Fruit fly (Drosophila melanogaster) whole organism, embryonic: Measurements from ENCODE around the gene CG10348.

ENCODE experiments used
- Abd-B ChIP-seq: fragments of 200-800 bp; sonication (Bioruptor generic); optimal IDR thresholded peaks from 2 replicates; lab custom pipeline; 2018; ENCODE audit warnings: missing biosample characterization, mild to moderate bottlenecking, missing genetic modification characterization, moderate library complexity
- Atf3 ChIP-seq: fragments of 200-800 bp; sonication (Bioruptor generic); optimal IDR thresholded peaks from 3 replicates; lab custom pipeline; 2016; ENCODE audit warnings: missing biosample characterization, missing genetic modification characterization
- Awh ChIP-seq: fragments of 200-800 bp; sonication (Bioruptor generic); IDR thresholded peaks from 2 replicates; pipeline ENCODE4, ENCODE4 v1.3.6; 2022; ENCODE audit warnings: missing biosample characterization, missing genetic modification characterization
- CG10209 ChIP-seq: fragments of 200-800 bp; sonication (Bioruptor generic); optimal IDR thresholded peaks from 3 replicates; lab custom pipeline; 2017; ENCODE audit warnings: missing biosample characterization, mild to moderate bottlenecking, missing genetic modification characterization, missing genetic modification reagents
- CG10979 ChIP-seq: fragments of 200-800 bp; sonication (Bioruptor generic); optimal IDR thresholded peaks from 2 replicates; lab custom pipeline; 2018; ENCODE audit warnings: missing biosample characterization, mild to moderate bottlenecking, missing genetic modification characterization, moderate library complexity
- CG11456 ChIP-seq: fragments of 200-800 bp; sonication (Bioruptor generic); IDR thresholded peaks from 3 replicates; pipeline ENCODE4 v1.3.6; 2022; ENCODE audit warnings: missing biosample characterization, missing genetic modification characterization
- CG11723 ChIP-seq: fragments of 200-800 bp; sonication (Bioruptor generic); optimal IDR thresholded peaks from 2 replicates; lab custom pipeline; 2017; ENCODE audit warnings: missing biosample characterization, mild to moderate bottlenecking, missing genetic modification characterization
- CG12071 ChIP-seq: fragments of 200-800 bp; sonication (Bioruptor generic); optimal IDR thresholded peaks from 3 replicates; lab custom pipeline; 2018; ENCODE audit warnings: missing biosample characterization, mild to moderate bottlenecking, missing genetic modification characterization
- CG12219 ChIP-seq: fragments of 200-800 bp; sonication (Bioruptor generic); optimal IDR thresholded peaks from 3 replicates; lab custom pipeline; 2018; ENCODE audit warnings: missing biosample characterization, mild to moderate bottlenecking, missing genetic modification characterization
- CG12236 ChIP-seq: fragments of 200-800 bp; sonication (Bioruptor generic); optimal IDR thresholded peaks from 2 replicates; lab custom pipeline; 2016; ENCODE audit warnings: missing biosample characterization, missing genetic modification characterization
- CG15514 ChIP-seq: fragments of 200-800 bp; sonication (Bioruptor generic); optimal IDR thresholded peaks from 3 replicates; lab custom pipeline; 2017; ENCODE audit warnings: missing biosample characterization, missing genetic modification characterization, mild to moderate bottlenecking, moderate library complexity, missing genetic modification reagents
- CG1603 ChIP-seq: fragments of 200-800 bp; sonication (Bioruptor generic); optimal IDR thresholded peaks from 2 replicates; lab custom pipeline; 2019; ENCODE audit warnings: missing biosample characterization, mild to moderate bottlenecking, missing genetic modification characterization, moderate library complexity
- CG18599 ChIP-seq: fragments of 200-800 bp; sonication (Bioruptor generic); optimal IDR thresholded peaks from 3 replicates; lab custom pipeline; 2017; ENCODE audit warnings: missing biosample characterization, missing genetic modification characterization, mild to moderate bottlenecking, moderate library complexity, missing genetic modification reagents
- CG2199 ChIP-seq: fragments of 200-800 bp; sonication (Bioruptor generic); IDR thresholded peaks from 3 replicates; pipeline ENCODE4 v1.3.6; 2022; ENCODE audit warnings: missing biosample characterization, missing genetic modification characterization
- CG2202 ChIP-seq: fragments of 200-800 bp; sonication (Bioruptor generic); optimal IDR thresholded peaks from 2 replicates; lab custom pipeline; 2018; ENCODE audit warnings: missing biosample characterization, mild to moderate bottlenecking, missing genetic modification characterization
- CG2875 ChIP-seq: fragments of 200-800 bp; sonication (Bioruptor generic); optimal IDR thresholded peaks from 2 replicates; lab custom pipeline; 2017; ENCODE audit warnings: missing biosample characterization, mild to moderate bottlenecking, missing genetic modification characterization, missing genetic modification reagents
- CG31441 ChIP-seq: fragments of 200-800 bp; sonication (Bioruptor generic); IDR thresholded peaks from 2 replicates; pipeline ENCODE4 v1.3.6; 2022; ENCODE audit warnings: missing biosample characterization, missing genetic modification characterization
- CG34376 ChIP-seq: fragments of 200-800 bp; sonication (Bioruptor generic); optimal IDR thresholded peaks from 2 replicates; lab custom pipeline; 2018; ENCODE audit warnings: missing biosample characterization, mild to moderate bottlenecking, missing genetic modification characterization
- CG6813 ChIP-seq: fragments of 200-800 bp; sonication (Bioruptor generic); optimal IDR thresholded peaks from 2 replicates; lab custom pipeline; 2017; ENCODE audit warnings: missing biosample characterization, missing genetic modification characterization, mild to moderate bottlenecking, moderate library complexity, missing genetic modification reagents
- CG7745 ChIP-seq: fragments of 200-800 bp; sonication (Bioruptor generic); optimal IDR thresholded peaks from 2 replicates; lab custom pipeline; 2018; ENCODE audit warnings: missing biosample characterization, mild to moderate bottlenecking, missing genetic modification characterization, moderate library complexity
- CHES-1-like ChIP-seq: fragments of 200-800 bp; sonication (Bioruptor generic); optimal IDR thresholded peaks from 2 replicates; lab custom pipeline; 2016; ENCODE audit warnings: missing biosample characterization, missing genetic modification characterization
- CrebB ChIP-seq: fragments of 200-800 bp; sonication (Bioruptor generic); optimal IDR thresholded peaks from 3 replicates; lab custom pipeline; 2018; ENCODE audit warnings: missing biosample characterization, mild to moderate bottlenecking, missing genetic modification characterization
- Deaf1 ChIP-seq: fragments of 200-800 bp; optimal IDR thresholded peaks from 3 replicates; lab custom pipeline; 2019; ENCODE audit warnings: missing biosample characterization, mild to moderate bottlenecking, missing genetic modification characterization, moderate library complexity
- Nf-YB ChIP-seq: fragments of 200-800 bp; sonication (Bioruptor generic); optimal IDR thresholded peaks from 3 replicates; lab custom pipeline; 2019; ENCODE audit warnings: missing biosample characterization, mild to moderate bottlenecking, missing genetic modification characterization, moderate library complexity
- Optix ChIP-seq: fragments of 200-800 bp; sonication (Bioruptor generic); IDR thresholded peaks from 3 replicates; pipeline ENCODE4 v1.3.6; 2022; ENCODE audit warnings: missing biosample characterization, missing genetic modification characterization
- Pdp1 ChIP-seq, 2 experiments: fragments of 200-800 bp; sonication (Bioruptor generic); optimal IDR thresholded peaks; 3 replicates each; lab custom pipeline; 2016; ENCODE audit warnings: missing biosample characterization in 2 of 2, missing genetic modification characterization in 2 of 2, mild to moderate bottlenecking in 1 of 2, moderate library complexity in 1 of 2
- Rfx ChIP-seq: fragments of 200-800 bp; sonication (Bioruptor generic); IDR thresholded peaks from 2 replicates; pipeline ENCODE4 v1.3.6; 2022; ENCODE audit warnings: missing biosample characterization, missing genetic modification characterization
- Sry-δ ChIP-seq: fragments of 200-800 bp; sonication (Bioruptor generic); optimal IDR thresholded peaks from 2 replicates; lab custom pipeline; 2016; ENCODE audit warnings: missing biosample characterization, missing genetic modification characterization
- ac ChIP-seq: fragments of 200-800 bp; sonication (Bioruptor generic); optimal IDR thresholded peaks from 3 replicates; lab custom pipeline; 2017; ENCODE audit warnings: missing biosample characterization, mild to moderate bottlenecking, missing genetic modification characterization
- ase ChIP-seq: fragments of 200-800 bp; sonication (Bioruptor generic); IDR thresholded peaks from 3 replicates; pipeline ENCODE4 v1.3.6; 2022; ENCODE audit warnings: missing biosample characterization, missing genetic modification characterization
- bcd ChIP-seq: fragments of 200-800 bp; sonication (Bioruptor generic); optimal IDR thresholded peaks from 2 replicates; lab custom pipeline; 2017; ENCODE audit warnings: missing biosample characterization, mild to moderate bottlenecking, missing genetic modification characterization
- btn ChIP-seq: fragments of 200-800 bp; sonication (Bioruptor generic); optimal IDR thresholded peaks from 2 replicates; lab custom pipeline; 2016; ENCODE audit warnings: missing biosample characterization, missing genetic modification characterization
- caup ChIP-seq: fragments of 200-800 bp; sonication (Bioruptor generic); optimal IDR thresholded peaks from 3 replicates; lab custom pipeline; 2017; ENCODE audit warnings: missing biosample characterization, mild to moderate bottlenecking, missing genetic modification characterization, moderate library complexity; ENCODE audit not compliant: severe bottlenecking
- cg ChIP-seq: fragments of 200-800 bp; sonication (Bioruptor generic); optimal IDR thresholded peaks from 3 replicates; lab custom pipeline; 2019; ENCODE audit warnings: missing biosample characterization, mild to moderate bottlenecking, missing genetic modification characterization, moderate library complexity
- chinmo ChIP-seq: fragments of 200-800 bp; sonication (Bioruptor generic); IDR thresholded peaks from 4 replicates; pipeline ENCODE4 v1.3.6; 2022; ENCODE audit warnings: missing biosample characterization, missing genetic modification characterization; ENCODE audit not compliant: partially characterized antibody
- crol ChIP-seq: fragments of 200-800 bp; sonication (Bioruptor generic); IDR thresholded peaks from 2 replicates; pipeline ENCODE4 v1.3.6; 2022; ENCODE audit warnings: missing biosample characterization, missing genetic modification characterization
- cwo ChIP-seq: fragments of 200-800 bp; sonication (Bioruptor generic); optimal IDR thresholded peaks from 3 replicates; lab custom pipeline; 2017; ENCODE audit warnings: missing biosample characterization, missing genetic modification characterization, mild to moderate bottlenecking, moderate library complexity, missing genetic modification reagents
- dysf ChIP-seq: fragments of 200-800 bp; sonication (Bioruptor generic); IDR thresholded peaks from 3 replicates; pipeline ENCODE4 v1.3.6; 2022; ENCODE audit warnings: missing biosample characterization, missing genetic modification characterization
- grau ChIP-seq: fragments of 200-800 bp; optimal IDR thresholded peaks from 3 replicates; lab custom pipeline; 2019; ENCODE audit warnings: missing biosample characterization, mild to moderate bottlenecking, missing genetic modification characterization, moderate library complexity
- grn ChIP-seq: fragments of 200-800 bp; sonication (Bioruptor generic); optimal IDR thresholded peaks from 3 replicates; lab custom pipeline; 2017; ENCODE audit warnings: missing biosample characterization, missing genetic modification characterization
- hth ChIP-seq: fragments of >200 bp; optimal IDR thresholded peaks from 2 replicates; lab custom pipeline; 2017; ENCODE audit warnings: inconsistent platforms
- nerfin-2 ChIP-seq: fragments of 200-800 bp; sonication (Bioruptor generic); IDR thresholded peaks from 2 replicates; pipeline ENCODE4 v1.3.6; 2022; ENCODE audit warnings: missing biosample characterization, missing genetic modification characterization; ENCODE audit not compliant: partially characterized antibody
- scrt ChIP-seq: fragments of 200-800 bp; sonication (Bioruptor generic); optimal IDR thresholded peaks from 2 replicates; lab custom pipeline; 2018; ENCODE audit warnings: missing biosample characterization, mild to moderate bottlenecking, missing genetic modification characterization, moderate library complexity
- seq ChIP-seq: fragments of 200-800 bp; sonication (Bioruptor generic); IDR thresholded peaks from 2 replicates; pipeline ENCODE4 v1.3.6; 2022; ENCODE audit warnings: missing biosample characterization, missing genetic modification characterization
- sug ChIP-seq: fragments of 200-800 bp; optimal IDR thresholded peaks from 2 replicates; lab custom pipeline; 2019; ENCODE audit warnings: missing biosample characterization, mild to moderate bottlenecking, missing genetic modification characterization, moderate library complexity
- twi ChIP-seq: fragments of 200-800 bp; optimal IDR thresholded peaks from 2 replicates; lab custom pipeline; 2019; ENCODE audit warnings: missing biosample characterization, mild to moderate bottlenecking, missing genetic modification characterization, moderate library complexity
- vvl ChIP-seq: fragments of 200-800 bp; sonication (Bioruptor generic); IDR thresholded peaks from 2 replicates; pipeline ENCODE4 v1.3.6; 2022; ENCODE audit warnings: missing biosample characterization, missing genetic modification characterization
- wek ChIP-seq: fragments of 200-800 bp; sonication (Bioruptor generic); optimal IDR thresholded peaks from 3 replicates; lab custom pipeline; 2018; ENCODE audit warnings: missing biosample characterization, mild to moderate bottlenecking, missing genetic modification characterization, moderate library complexity
- zf30C ChIP-seq: fragments of 200-800 bp; sonication (Bioruptor generic); optimal IDR thresholded peaks from 3 replicates; lab custom pipeline; 2018; ENCODE audit warnings: missing biosample characterization, mild to moderate bottlenecking, missing genetic modification characterization

Gene CG10348

dm6 chr2L:18717365-18718011 is 14.8 kb downstream of the CG10348 start (continued):
- TF ChIP-seq cg (no peak), CG12236 (GFP tag; lab: Kevin White, UChicago) (no peak), Optix (GFP tag; lab: Robert Waterston, UW) (no peak), grn (GFP tag; lab: Kevin White, UChicago) (peak; percentile 45), CG2199 (no peak), CG31441 (GFP tag; lab: Robert Waterston, UW) (no peak), Atf3 (GFP tag; lab: Kevin White, UChicago) (no peak), ase (GFP tag; lab: Robert Waterston, UW) (no peak), twi (tag; lab: Kevin White, UChicago) (no peak), chinmo (GFP tag; lab: Robert Waterston, UW) (no peak), CHES-1-like (GFP tag; lab: Kevin White, UChicago) (no peak), CG6813 (peak; percentile 51), seq (GFP tag; lab: Robert Waterston, UW) (peak; percentile 41; the same call in 1 of the 2 replicates), scrt (GFP tag; lab: Kevin White, UChicago) (no peak), Rfx (GFP tag; lab: Robert Waterston, UW) (peak; percentile 19; the same call in 1 of the 2 replicates), Sry-δ (GFP tag; lab: Kevin White, UChicago) (no peak), CG10979 (tag; lab: Kevin White, UChicago) (peak; percentile 33), wek (GFP tag; lab: Kevin White, UChicago) (peak; percentile 23), sug (no peak), nerfin-2 (GFP tag; lab: Robert Waterston, UW) (no peak), crol (GFP tag; lab: Robert Waterston, UW) (peak; percentile 74), ac (GFP tag; lab: Kevin White, UChicago) (no peak), Awh (GFP tag; lab: Robert Waterston, UW) (0 out of 2 replicates have a peak, but pooled peaks have one; percentile 18), CG12219 (GFP tag; lab: Kevin White, UChicago) (peak; percentile 24), dysf (GFP tag; lab: Robert Waterston, UW) (0 out of 3 replicates have a peak, but pooled peaks have one; percentile 34), grau (peak; percentile 30), CG7745 (tag; lab: Kevin White, UChicago) (no peak), zf30C (GFP tag; lab: Kevin White, UChicago) (no peak), cwo (GFP tag; lab: Kevin White, UChicago) (peak; percentile 18), caup (GFP tag; lab: Kevin White, UChicago) (peak; percentile 18), CG34376 (no peak), CrebB (no peak), Abd-B (GFP tag; lab: Kevin White, UChicago) (no peak), hth (lab: Kevin White, UChicago) (no peak), vvl (GFP tag; lab: Robert Waterston, UW) (peak; percentile 21; the same call in 1 of the 2 replicates), CG10209 (GFP tag; lab: Kevin White, UChicago) (peak; percentile 15), bcd (GFP tag; lab: Kevin White, UChicago) (peak; percentile 25), CG11456 (GFP tag; lab: Robert Waterston, UW) (peak; percentile 34; the same call in 1 of the 3 replicates), btn (GFP tag; lab: Kevin White, UChicago) (no peak), CG15514 (no peak), CG2202 (peak; percentile 6), CG12071 (peak; percentile 42), CG18599 (peak; percentile 22), Deaf1 (tag; lab: Kevin White, UChicago) (peak; percentile 43), CG1603 (tag; lab: Kevin White, UChicago) (peak; percentile 17), CG11723 (GFP tag; lab: Kevin White, UChicago) (peak; percentile 6), CG2875 (GFP tag; lab: Kevin White, UChicago) (peak; percentile 45), Pdp1 (GFP tag; optimal IDR thresholded peaks at IDR 0.05; lab: Kevin White, UChicago) (peak in 1 of 2 experiments; percentile 73), Nf-YB (no peak)
